Worm (Caenorhabditis elegans): ENCODE measurements around the gene zfp-3.

zfp-3 gene

ce11 chrX:1483229-1483628 lies 36.8 kb upstream of the zfp-3 start:
- TF ChIP-seq T22C8.4 (GFP tag; IDR thresholded peaks at IDR 0.05) (no peak), ztf-23 (GFP tag; IDR thresholded peaks at IDR 0.05) (no peak), cog-1 (tag; optimal IDR thresholded peaks at IDR 0.05) (no peak), flt-1 (GFP tag; IDR thresholded peaks at IDR 0.05) (no peak), ztf-29 (GFP tag; IDR thresholded peaks at IDR 0.05) (no peak), tab-1 (GFP tag; IDR thresholded peaks at IDR 0.05) (no peak), med-1 (GFP tag; optimal IDR thresholded peaks at IDR 0.05; ENCODE audit: insufficient read depth) (no peak), klf-2 (GFP tag; conservative IDR thresholded peaks at IDR 0.05) (no peak), ref-1 (GFP tag; conservative IDR thresholded peaks at IDR 0.05) (no peak)

ce11 chrX:1480564-1480963 lies 34.1 kb upstream of the zfp-3 start:
- TF ChIP-seq cog-1 (tag; optimal IDR thresholded peaks at IDR 0.05) (no peak), klf-2 (GFP tag; conservative IDR thresholded peaks at IDR 0.05) (no peak), med-1 (GFP tag; optimal IDR thresholded peaks at IDR 0.05; ENCODE audit: insufficient read depth) (no peak), ref-1 (GFP tag; conservative IDR thresholded peaks at IDR 0.05) (no peak), ztf-23 (GFP tag; IDR thresholded peaks at IDR 0.05) (no peak), T22C8.4 (GFP tag; IDR thresholded peaks at IDR 0.05) (no peak), ztf-29 (GFP tag; IDR thresholded peaks at IDR 0.05) (no peak), tab-1 (GFP tag; IDR thresholded peaks at IDR 0.05) (no peak), flt-1 (GFP tag; IDR thresholded peaks at IDR 0.05) (no peak)

- TF ChIP-seq ref-1 (GFP tag; conservative IDR thresholded peaks at IDR 0.05) (no peak), ztf-29 (GFP tag; IDR thresholded peaks at IDR 0.05) (no peak), klf-2 (GFP tag; conservative IDR thresholded peaks at IDR 0.05) (no peak), cog-1 (tag; optimal IDR thresholded peaks at IDR 0.05) (no peak), T22C8.4 (GFP tag; IDR thresholded peaks at IDR 0.05) (no peak), ztf-23 (GFP tag; IDR thresholded peaks at IDR 0.05) (no peak), med-1 (GFP tag; optimal IDR thresholded peaks at IDR 0.05; ENCODE audit: insufficient read depth) (no peak), tab-1 (GFP tag; IDR thresholded peaks at IDR 0.05) (no peak), flt-1 (GFP tag; IDR thresholded peaks at IDR 0.05) (no peak)
These were observed 33.2 kb upstream of the zfp-3 start for ce11 chrX:1479637-1480036.

ce11 chrX:1479190-1479589 lies 32.7 kb upstream of the zfp-3 start, which contains the start of gene acly-1:
Gene acly-1, plus strand, starts transcription at chrX:1479542.
- no peak for TF ChIP-seq ztf-29 (GFP tag; IDR thresholded peaks at IDR 0.05)
- TF ChIP-seq T22C8.4 (GFP tag; IDR thresholded peaks at IDR 0.05): no peak
- no peak for TF ChIP-seq flt-1 (GFP tag; IDR thresholded peaks at IDR 0.05)
- no peak for TF ChIP-seq cog-1 (tag; optimal IDR thresholded peaks at IDR 0.05)
- TF ChIP-seq med-1 (GFP tag; optimal IDR thresholded peaks at IDR 0.05; ENCODE audit: insufficient read depth): no peak
- no peak for TF ChIP-seq ref-1 (GFP tag; conservative IDR thresholded peaks at IDR 0.05)
- no peak for TF ChIP-seq ztf-23 (GFP tag; IDR thresholded peaks at IDR 0.05)
- no peak for TF ChIP-seq klf-2 (GFP tag; conservative IDR thresholded peaks at IDR 0.05)

- no peak for TF ChIP-seq ztf-23 (GFP tag; IDR thresholded peaks at IDR 0.05)
- TF ChIP-seq cog-1 (tag; optimal IDR thresholded peaks at IDR 0.05): no peak
- TF ChIP-seq flt-1 (GFP tag; IDR thresholded peaks at IDR 0.05): no peak
- no peak for TF ChIP-seq T22C8.4 (GFP tag; IDR thresholded peaks at IDR 0.05)
- no peak for TF ChIP-seq tab-1 (GFP tag; IDR thresholded peaks at IDR 0.05)
- no peak for TF ChIP-seq med-1 (GFP tag; optimal IDR thresholded peaks at IDR 0.05; ENCODE audit: insufficient read depth)
- TF ChIP-seq ztf-29 (GFP tag; IDR thresholded peaks at IDR 0.05): no peak
- TF ChIP-seq klf-2 (GFP tag; conservative IDR thresholded peaks at IDR 0.05): no peak
- no peak for TF ChIP-seq ref-1 (GFP tag; conservative IDR thresholded peaks at IDR 0.05)
These were observed 32.1 kb upstream of the zfp-3 start for ce11 chrX:1478569-1478968.

ce11 chrX:1477932-1478331 lies 31.5 kb upstream of the zfp-3 start:
- TF ChIP-seq tab-1 (GFP tag; IDR thresholded peaks at IDR 0.05) (no peak), med-1 (GFP tag; optimal IDR thresholded peaks at IDR 0.05; ENCODE audit: insufficient read depth) (no peak), cog-1 (tag; optimal IDR thresholded peaks at IDR 0.05) (no peak), klf-2 (GFP tag; conservative IDR thresholded peaks at IDR 0.05) (no peak), ztf-23 (GFP tag; IDR thresholded peaks at IDR 0.05) (no peak), flt-1 (GFP tag; IDR thresholded peaks at IDR 0.05) (no peak), ref-1 (GFP tag; conservative IDR thresholded peaks at IDR 0.05) (no peak), T22C8.4 (GFP tag; IDR thresholded peaks at IDR 0.05) (no peak), ztf-29 (GFP tag; IDR thresholded peaks at IDR 0.05) (no peak)

- no peak for TF ChIP-seq T22C8.4 (GFP tag; IDR thresholded peaks at IDR 0.05)
- no peak for TF ChIP-seq med-1 (GFP tag; optimal IDR thresholded peaks at IDR 0.05; ENCODE audit: insufficient read depth)
- TF ChIP-seq ztf-23 (GFP tag; IDR thresholded peaks at IDR 0.05): no peak
These were observed 29.6 kb upstream of the zfp-3 start for ce11 chrX:1476005-1476404.

ce11 chrX:1473794-1474193 lies 27.4 kb upstream of the zfp-3 start:
- TF ChIP-seq ztf-29 (GFP tag; IDR thresholded peaks at IDR 0.05) (no peak), ref-1 (GFP tag; conservative IDR thresholded peaks at IDR 0.05) (no peak), tab-1 (GFP tag; IDR thresholded peaks at IDR 0.05) (no peak), klf-2 (GFP tag; conservative IDR thresholded peaks at IDR 0.05) (no peak), cog-1 (tag; optimal IDR thresholded peaks at IDR 0.05) (no peak), T22C8.4 (GFP tag; IDR thresholded peaks at IDR 0.05) (no peak), flt-1 (GFP tag; IDR thresholded peaks at IDR 0.05) (no peak), ztf-23 (GFP tag; IDR thresholded peaks at IDR 0.05) (no peak), med-1 (GFP tag; optimal IDR thresholded peaks at IDR 0.05; ENCODE audit: insufficient read depth) (no peak)

- TF ChIP-seq ref-1 (GFP tag; conservative IDR thresholded peaks at IDR 0.05) (no peak), ztf-23 (GFP tag; IDR thresholded peaks at IDR 0.05) (no peak), T22C8.4 (GFP tag; IDR thresholded peaks at IDR 0.05) (no peak), klf-2 (GFP tag; conservative IDR thresholded peaks at IDR 0.05) (no peak), ztf-29 (GFP tag; IDR thresholded peaks at IDR 0.05) (no peak), med-1 (GFP tag; optimal IDR thresholded peaks at IDR 0.05; ENCODE audit: insufficient read depth) (no peak), cog-1 (tag; optimal IDR thresholded peaks at IDR 0.05) (no peak), tab-1 (GFP tag; IDR thresholded peaks at IDR 0.05) (no peak), flt-1 (GFP tag; IDR thresholded peaks at IDR 0.05) (no peak)
These were observed 26.4 kb upstream of the zfp-3 start, which contains the start of gene D1005.5 for ce11 chrX:1472880-1473279. Gene D1005.5, minus strand, starts transcription at chrX:1472980.

- no peak for TF ChIP-seq cog-1 (tag; optimal IDR thresholded peaks at IDR 0.05)
- TF ChIP-seq klf-2 (GFP tag; conservative IDR thresholded peaks at IDR 0.05): 0 out of 2 replicates have a peak, but pooled peaks have one; percentile 20
These were observed 24.8 kb upstream of the zfp-3 start for ce11 chrX:1471232-1471631.
